Worm (Caenorhabditis elegans) whole organism, L4 larva: ENCODE data around the gene K10C2.12.

Experiments used
- F10B5.3 ChIP-seq: sonication (generic microtip); optimal IDR thresholded peaks from 2 replicates; lab custom pipeline; 2016; ENCODE audit warnings: mild to moderate bottlenecking, missing genetic modification characterization, missing compliant biosample characterization
- F37D6.2 ChIP-seq: sonication (generic microtip); optimal IDR thresholded peaks from 2 replicates; lab custom pipeline; 2016; ENCODE audit warnings: mild to moderate bottlenecking, missing genetic modification characterization, missing compliant biosample characterization
- F49E8.2 ChIP-seq: sonication (generic microtip); optimal IDR thresholded peaks from 2 replicates; lab custom pipeline; 2016; ENCODE audit warnings: missing compliant biosample characterization, mild to moderate bottlenecking, missing genetic modification characterization, borderline replicate concordance
- R02D3.7 ChIP-seq: fragments of 150-350 bp; sonication (generic microtip); optimal IDR thresholded peaks from 3 replicates; lab custom pipeline; 2014; ENCODE audit warnings: missing biosample characterization, missing genetic modification characterization
- Y105C5A.15 ChIP-seq: fragments of 200-800 bp; sonication (Bioruptor generic); IDR thresholded peaks from 2 replicates; pipeline ENCODE4 v1.3.6; 2022; ENCODE audit warnings: missing genetic modification characterization, missing compliant biosample characterization
- Y75B8A.6 ChIP-seq: fragments of 200-800 bp; sonication (Bioruptor generic); IDR thresholded peaks from 2 replicates; pipeline ENCODE4 v1.3.6; 2022; ENCODE audit warnings: missing genetic modification reagents, missing genetic modification characterization, missing compliant biosample characterization
- aha-1 ChIP-seq: fragments of 150-350 bp; peaks from one replicate; lab custom pipeline; 2014; ENCODE audit warnings: missing biosample characterization, missing genetic modification characterization
- ama-1 ChIP-seq: fragments of 150-350 bp; optimal IDR thresholded peaks from 2 replicates; lab custom pipeline; 2014; ENCODE audit warnings: inconsistent platforms, mixed read lengths
- ceh-20 ChIP-seq: fragments of 200-800 bp; sonication (Bioruptor generic); IDR thresholded peaks from 2 replicates; pipeline ENCODE4 v1.3.6; 2022; ENCODE audit warnings: missing genetic modification reagents, missing genetic modification characterization, missing compliant biosample characterization
- ctbp-1 ChIP-seq: fragments of 200-800 bp; sonication (Bioruptor generic); IDR thresholded peaks from 2 replicates; pipeline ENCODE4 v1.3.6; 2022; ENCODE audit warnings: missing genetic modification reagents, missing genetic modification characterization, missing compliant biosample characterization
- daf-16 ChIP-seq, 3 experiments: sonication (generic microtip); optimal IDR thresholded peaks; 2 replicates each; lab custom pipeline; 2016 to 2017; ENCODE audit warnings: missing genetic modification characterization in 3 of 3, missing genetic modification reagents in 3 of 3, mild to moderate bottlenecking in 2 of 3, missing compliant biosample characterization in 2 of 3, missing biosample characterization in 1 of 3, moderate library complexity in 1 of 3
- daf-8 ChIP-seq: fragments of 200-800 bp; sonication (Bioruptor generic); IDR thresholded peaks from 2 replicates; pipeline ENCODE4 v1.3.6; 2022; ENCODE audit warnings: missing genetic modification characterization, missing compliant biosample characterization
- dmd-8 ChIP-seq: fragments of 200-800 bp; sonication (Bioruptor generic); IDR thresholded peaks from 2 replicates; pipeline ENCODE4 v1.3.6; 2022; ENCODE audit warnings: missing genetic modification characterization, missing compliant biosample characterization
- fkh-10 ChIP-seq: fragments of 150-350 bp; optimal IDR thresholded peaks from 2 replicates; lab custom pipeline; 2014; ENCODE audit warnings: missing biosample characterization, missing genetic modification reagents, missing genetic modification characterization
- hlh-30 ChIP-seq: sonication (generic microtip); optimal IDR thresholded peaks from 2 replicates; lab custom pipeline; 2017; ENCODE audit warnings: antibody characterized with exemption, mild to moderate bottlenecking, missing genetic modification characterization, missing compliant biosample characterization; ENCODE audit not compliant: insufficient read depth
- lin-1 ChIP-seq: fragments of 200-800 bp; sonication (Bioruptor generic); IDR thresholded peaks from 2 replicates; pipeline ENCODE4 v1.3.6; 2022; ENCODE audit warnings: missing genetic modification reagents, missing genetic modification characterization, missing compliant biosample characterization
- lin-29 ChIP-seq: fragments of 200-800 bp; sonication (Bioruptor generic); IDR thresholded peaks from 2 replicates; pipeline ENCODE4 v1.3.6; 2022; ENCODE audit warnings: missing genetic modification reagents, missing genetic modification characterization, missing compliant biosample characterization
- lin-38 ChIP-seq: fragments of 200-800 bp; sonication (Bioruptor generic); IDR thresholded peaks from 2 replicates; pipeline ENCODE4 v1.3.6; 2022; ENCODE audit warnings: missing genetic modification reagents, missing genetic modification characterization, missing compliant biosample characterization
- mxl-2 ChIP-seq: fragments of 200-800 bp; sonication (Bioruptor generic); conservative IDR thresholded peaks from 2 replicates; pipeline ENCODE4 v1.3.6; 2022; ENCODE audit warnings: missing genetic modification reagents, missing genetic modification characterization, missing compliant biosample characterization
- mxl-3 ChIP-seq: fragments of 200-800 bp; sonication (Bioruptor generic); optimal IDR thresholded peaks from 2 replicates; lab custom pipeline; 2018; ENCODE audit warnings: mild to moderate bottlenecking, missing genetic modification characterization, missing compliant biosample characterization
- nhr-11 ChIP-seq: fragments of 150-350 bp; optimal IDR thresholded peaks from 2 replicates; lab custom pipeline; 2014; ENCODE audit warnings: missing biosample characterization, missing genetic modification characterization
- nhr-28 ChIP-seq: fragments of 150-350 bp; optimal IDR thresholded peaks from 2 replicates; lab custom pipeline; 2014; ENCODE audit warnings: missing biosample characterization, missing genetic modification characterization
- pha-4 ChIP-seq, 2 experiments: fragments of 150-350 bp in 1 of 2; fragments of 200-800 bp in 1 of 2; sonication (Bioruptor generic) in 1 of 2; IDR thresholded peaks in 1 of 2; optimal IDR thresholded peaks in 1 of 2; 2 replicates each; pipeline versions ENCODE4 v1.3.6 to Lab custom; 2014 to 2022; ENCODE audit warnings: missing genetic modification characterization in 2 of 2, missing genetic modification reagents in 2 of 2, missing biosample characterization in 1 of 2, missing compliant biosample characterization in 1 of 2
- pqm-1 ChIP-seq: sonication (generic microtip); optimal IDR thresholded peaks from 2 replicates; lab custom pipeline; 2017; ENCODE audit warnings: missing biosample characterization, missing genetic modification characterization
- sdz-12 ChIP-seq: fragments of 200-800 bp; sonication (Bioruptor generic); optimal IDR thresholded peaks from 2 replicates; lab custom pipeline; 2018; ENCODE audit warnings: mild to moderate bottlenecking, missing genetic modification characterization, missing compliant biosample characterization
- set-16 ChIP-seq: fragments of 200-800 bp; sonication (Bioruptor generic); IDR thresholded peaks from 2 replicates; pipeline ENCODE4 v1.3.6; 2022; ENCODE audit warnings: missing genetic modification reagents, missing genetic modification characterization, missing compliant biosample characterization
- snpc-4 ChIP-seq: fragments of 150-350 bp; optimal IDR thresholded peaks from 2 replicates; lab custom pipeline; 2014; ENCODE audit warnings: missing biosample characterization, missing genetic modification characterization
- spr-1 ChIP-seq: sonication (generic microtip); optimal IDR thresholded peaks from 2 replicates; lab custom pipeline; 2016; ENCODE audit warnings: mild to moderate bottlenecking, missing genetic modification characterization, missing compliant biosample characterization
- tag-97 ChIP-seq: fragments of 200-800 bp; sonication (Bioruptor generic); IDR thresholded peaks from 2 replicates; pipeline ENCODE4 v1.3.6; 2022; ENCODE audit warnings: missing genetic modification characterization, missing compliant biosample characterization
- tra-1 ChIP-seq: fragments of 200-800 bp; sonication (Bioruptor generic); IDR thresholded peaks from 2 replicates; pipeline ENCODE4 v1.3.6; 2022; ENCODE audit warnings: missing genetic modification reagents, missing genetic modification characterization, missing compliant biosample characterization
- unc-62 ChIP-seq, 3 experiments: fragments of 150-350 bp in 1 of 3; sonication (generic microtip); optimal IDR thresholded peaks in 2 of 3; peaks in 1 of 3; 1 replicate in 1 of 3; 2 replicates in 2 of 3; lab custom pipeline; 2014 to 2017; ENCODE audit warnings: missing biosample characterization in 3 of 3, missing genetic modification characterization in 3 of 3, missing genetic modification reagents in 3 of 3, missing genotype in 1 of 3
- zfp-3 ChIP-seq: fragments of 200-800 bp; sonication (Bioruptor generic); conservative IDR thresholded peaks from 2 replicates; pipeline ENCODE4 v1.3.6; 2022; ENCODE audit warnings: missing genetic modification reagents, missing genetic modification characterization, missing compliant biosample characterization

K10C2.12 gene

DNA sequence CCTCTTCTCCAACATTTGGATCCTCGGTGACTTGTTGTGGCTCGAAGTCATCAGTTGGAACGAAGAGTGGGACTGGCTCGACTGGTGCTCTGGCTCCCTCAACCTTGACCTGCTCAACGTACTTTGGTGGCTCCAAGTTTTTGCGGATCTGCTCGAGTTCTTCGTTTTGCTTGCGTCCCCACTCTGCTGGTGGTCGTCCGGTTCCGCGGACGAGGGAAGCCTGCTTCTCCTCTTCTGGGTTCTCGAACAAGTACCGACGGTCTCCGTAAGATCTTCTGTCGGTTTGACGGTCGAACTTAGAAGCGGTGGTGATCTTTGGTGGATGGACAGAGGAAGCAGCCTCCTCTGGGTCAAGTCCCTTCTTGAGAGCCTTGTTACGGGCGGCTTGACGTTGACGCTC, 11.9 kb downstream of the K10C2.12 start:
- TF ChIP-seq set-16 (peak; percentile 73), zfp-3 (no peak)

DNA sequence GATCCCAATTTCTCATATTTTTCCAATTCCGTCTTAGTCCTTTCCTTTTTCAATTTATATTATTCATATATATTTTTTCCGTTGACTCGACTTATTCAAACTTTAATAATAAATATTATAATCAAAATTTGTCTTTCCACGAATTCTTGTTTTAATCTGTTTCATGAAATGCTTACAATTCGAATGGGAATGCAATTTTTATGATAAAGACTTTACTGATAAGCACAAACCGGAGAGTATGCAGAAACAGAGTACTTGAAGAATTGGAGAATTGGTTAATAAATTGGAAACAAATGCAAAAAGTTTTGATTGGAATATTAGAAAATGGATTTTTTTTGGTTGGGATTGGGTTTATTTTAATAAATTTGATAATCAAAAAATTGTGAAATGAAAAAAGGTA, 12.3 kb downstream of the K10C2.12 start:
- no peak for TF ChIP-seq lin-38 (GFP tag; lab: Robert Waterston, UW)
- peak; percentile 1 for TF ChIP-seq nhr-28 (tag; lab: Kevin White, UChicago)
- TF ChIP-seq tra-1: no peak
- TF ChIP-seq daf-8 (GFP tag; lab: Robert Waterston, UW): no peak
- TF ChIP-seq pqm-1: peak; percentile 76
- TF ChIP-seq, all 104 proteins: peak for 2

DNA sequence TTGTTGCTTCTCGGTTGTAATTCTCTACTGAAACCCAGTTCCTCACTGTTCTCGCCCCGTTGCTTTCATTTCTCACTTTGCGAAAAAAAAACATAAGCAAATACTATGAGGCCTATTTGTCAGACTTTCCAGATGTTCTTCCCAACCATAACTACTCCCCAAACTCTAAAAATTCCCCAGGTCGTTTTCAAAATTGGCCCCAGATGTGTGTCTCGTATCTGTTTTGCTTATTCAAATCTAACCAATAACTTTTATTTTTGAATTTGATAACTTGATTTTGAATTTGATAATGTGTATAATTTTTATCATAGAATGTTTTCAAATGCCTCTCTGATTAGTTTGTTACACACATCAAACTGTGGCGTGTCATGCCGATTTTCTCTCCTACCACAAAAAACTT, 12.8 kb downstream of the K10C2.12 start:
- no peak for TF ChIP-seq daf-16 (GFP tag; optimal IDR thresholded peaks at IDR 0.05; lab: Kevin White, UChicago)
- TF ChIP-seq daf-16 (tag; optimal IDR thresholded peaks at IDR 0.05; lab: Kevin White, UChicago): peak; percentile 33
- no peak for TF ChIP-seq snpc-4 (tag; lab: Kevin White, UChicago)
- TF ChIP-seq ceh-20 (GFP tag; lab: Robert Waterston, UW): no peak

DNA sequence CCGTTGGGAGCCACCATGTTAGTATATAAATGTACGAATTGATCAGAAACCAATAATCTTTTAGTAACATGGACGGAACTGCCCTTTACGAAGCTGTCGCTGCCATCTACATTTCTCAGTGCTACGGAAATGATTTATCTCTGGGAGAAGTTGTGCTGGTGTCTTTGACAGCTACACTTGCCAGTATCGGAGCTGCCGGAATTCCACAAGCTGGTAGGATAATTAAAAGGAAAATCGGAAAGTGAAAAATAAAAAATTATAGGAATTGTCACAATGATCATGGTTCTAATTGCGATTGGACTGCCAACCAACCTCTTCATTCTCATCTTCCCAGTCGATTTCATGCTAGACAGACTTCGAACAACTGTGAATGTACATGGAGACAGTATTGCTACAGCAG, 14.7 kb downstream of the K10C2.12 start:
- TF ChIP-seq hlh-30 (no peak), ama-1 (lab: Kevin White, UChicago) (no peak), aha-1 (peak; percentile 91), sdz-12 (GFP tag; lab: Kevin White, UChicago) (no peak), Y105C5A.15 (GFP tag; lab: Robert Waterston, UW) (no peak)

DNA sequence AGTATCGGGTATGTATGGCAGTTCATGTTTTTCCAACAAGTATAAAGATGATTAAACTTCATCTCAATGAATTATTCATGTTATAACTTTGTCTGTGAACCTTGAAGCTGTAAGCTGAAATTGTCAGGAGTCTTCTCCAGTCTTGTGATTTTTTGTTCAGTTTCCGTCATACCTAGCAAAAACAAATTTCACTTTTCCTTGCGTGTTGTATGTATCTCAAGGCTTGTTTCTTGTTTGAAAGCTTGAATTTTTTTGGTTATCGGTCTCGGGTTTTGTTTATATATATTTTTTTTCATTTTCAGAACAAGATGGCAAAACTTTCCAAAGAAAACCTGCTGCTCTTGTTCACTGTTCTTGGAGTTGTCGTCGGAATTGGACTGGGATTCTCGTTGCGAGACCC, 17.5 kb downstream of the K10C2.12 start, which contains the start of gene glt-4:
Gene glt-4, plus strand, starts transcription at position 301 of the 400 bp plus-strand sequence.
- no peak for TF ChIP-seq dmd-8 (GFP tag; lab: Robert Waterston, UW)
- no peak for TF ChIP-seq spr-1 (tag; lab: Kevin White, UChicago)
- TF ChIP-seq ctbp-1: no peak
- TF ChIP-seq mxl-3 (GFP tag; lab: Kevin White, UChicago): no peak
- no peak for TF ChIP-seq tag-97 (GFP tag; lab: Robert Waterston, UW)
- TF ChIP-seq F49E8.2 (tag; lab: Kevin White, UChicago): no peak
- TF ChIP-seq fkh-10 (GFP tag; lab: Kevin White, UChicago): no peak
- no peak for TF ChIP-seq F10B5.3 (tag; lab: Kevin White, UChicago)
- TF ChIP-seq set-16: no peak
- TF ChIP-seq lin-1 (GFP tag; lab: Robert Waterston, UW): no peak
- TF ChIP-seq F37D6.2 (tag; lab: Kevin White, UChicago): no peak
- TF ChIP-seq ceh-20 (GFP tag; lab: Robert Waterston, UW): no peak

DNA sequence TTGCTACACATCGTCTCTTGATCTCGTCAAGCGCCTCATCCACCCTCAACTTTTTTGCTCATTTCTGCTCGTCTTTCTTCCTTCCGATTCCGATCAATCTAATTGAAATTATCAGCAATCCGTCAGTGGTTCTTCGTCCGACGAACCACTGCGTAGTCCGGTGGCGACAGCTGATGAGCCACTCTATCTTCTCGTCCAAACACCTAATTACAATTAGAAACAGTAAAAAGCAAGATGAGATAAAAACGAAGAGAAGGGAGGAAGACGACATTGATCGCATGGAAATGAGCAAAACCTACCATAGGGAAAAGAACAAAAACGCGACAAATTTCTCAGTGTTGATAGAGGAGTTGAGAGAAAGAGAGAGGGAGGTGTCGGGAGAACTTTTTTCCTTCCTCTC, 21.1 kb downstream of the K10C2.12 start:
- TF ChIP-seq dmd-8 (GFP tag; lab: Robert Waterston, UW): no peak
- peak; percentile 27 for TF ChIP-seq nhr-11
- TF ChIP-seq R02D3.7 (tag; lab: Kevin White, UChicago): no peak
- TF ChIP-seq Y75B8A.6 (GFP tag; lab: Robert Waterston, UW): no peak
- peak; percentile 75 for TF ChIP-seq aha-1
- TF ChIP-seq pha-4 (GFP tag; IDR thresholded peaks at IDR 0.05; lab: Robert Waterston, UW): no peak
- no peak for TF ChIP-seq pha-4 (tag; optimal IDR thresholded peaks at IDR 0.05; lab: Kevin White, UChicago)
- peak in 1 of 2 experiments; percentile 3 for TF ChIP-seq unc-62 (GFP tag; optimal IDR thresholded peaks at IDR 0.05 in 1 of 2; lab: Kevin White, UChicago)
- no peak for TF ChIP-seq unc-62 (tag; optimal IDR thresholded peaks at IDR 0.05; lab: Kevin White, UChicago)
- TF ChIP-seq lin-29 (GFP tag; lab: Robert Waterston, UW): no peak
- TF ChIP-seq mxl-2: no peak
- TF ChIP-seq, all 104 proteins: peak for 3
